Worm (Caenorhabditis elegans): ENCODE results near the gene crn-3.
A peak's percentile ranks its signal among the peaks of the same experiment; 100 is the strongest.

Gene crn-3

DNA sequence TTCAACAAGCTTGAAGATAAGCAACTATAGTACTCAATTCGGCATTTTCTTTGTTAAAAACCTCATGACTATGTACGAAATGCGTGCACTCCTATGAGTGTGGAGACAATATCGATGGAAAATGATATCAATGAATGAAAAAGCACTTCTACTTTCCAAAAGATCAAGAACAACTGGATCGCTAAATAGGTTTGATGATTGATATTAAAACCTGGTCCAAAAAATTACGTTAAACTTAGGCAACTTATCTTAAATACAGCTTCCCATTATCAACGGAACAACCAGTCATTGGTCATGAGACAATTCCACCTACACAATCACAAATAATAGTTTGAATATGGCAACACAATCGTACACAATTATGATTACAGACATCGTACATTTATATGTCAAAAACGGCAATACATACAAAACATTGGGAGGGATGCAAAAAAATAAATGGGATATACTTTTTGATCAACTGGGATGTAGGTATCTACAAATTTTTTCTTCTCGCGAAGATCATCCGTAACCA, 28.1 kb upstream of the crn-3 start (continued):
- TF ChIP-seq zip-11 (GFP tag; IDR thresholded peaks at IDR 0.05) (no peak), dmd-6 (GFP tag; IDR thresholded peaks at IDR 0.05) (no peak), lin-38 (GFP tag; IDR thresholded peaks at IDR 0.05) (peak; percentile 62), nhr-11 (tag; optimal IDR thresholded peaks at IDR 0.05) (no peak), spr-3 (GFP tag; optimal IDR thresholded peaks at IDR 0.05) (no peak), lsy-2 (tag; optimal IDR thresholded peaks at IDR 0.05) (peak in 1 of 2 experiments; percentile 29), lin-15B (tag; optimal IDR thresholded peaks at IDR 0.05) (no peak), dpl-1 (GFP tag; optimal IDR thresholded peaks at IDR 0.05) (no peak), ZK337.2 (GFP tag; IDR thresholded peaks at IDR 0.05) (no peak), nhr-237 (tag; optimal IDR thresholded peaks at IDR 0.05) (no peak), hif-1 (tag; optimal IDR thresholded peaks at IDR 0.05) (no peak), rbr-2 (tag; optimal IDR thresholded peaks at IDR 0.05) (no peak), ceh-44 (GFP tag; IDR thresholded peaks at IDR 0.05) (no peak), nhr-10 (tag; optimal IDR thresholded peaks at IDR 0.05) (no peak), pha-4 (GFP tag; IDR thresholded peaks at IDR 0.05) (peak; percentile 53; the same call in 1 of the 2 replicates), pha-4 (tag; optimal IDR thresholded peaks at IDR 0.05) (no peak), attf-4 (tag; optimal IDR thresholded peaks at IDR 0.05) (no peak), mdl-1 (tag; optimal IDR thresholded peaks at IDR 0.05) (no peak), F44E2.7 (GFP tag; IDR thresholded peaks at IDR 0.05) (no peak), F37D6.2 (tag; optimal IDR thresholded peaks at IDR 0.05) (no peak), gei-8 (GFP tag; optimal IDR thresholded peaks at IDR 0.05) (peak; percentile 25), lin-13 (GFP tag; optimal IDR thresholded peaks at IDR 0.05) (no peak), D1046.2 (GFP tag; IDR thresholded peaks at IDR 0.05) (no peak), pqm-1 (tag; optimal IDR thresholded peaks at IDR 0.05) (peak; percentile 33), nhr-102 (tag; optimal IDR thresholded peaks at IDR 0.05) (peak; percentile 45), madf-9 (GFP tag; conservative IDR thresholded peaks at IDR 0.05) (no peak), mxl-3 (GFP tag; optimal IDR thresholded peaks at IDR 0.05) (no peak), jun-1 (tag; optimal IDR thresholded peaks at IDR 0.05) (no peak), unc-130 (GFP tag; optimal IDR thresholded peaks at IDR 0.05) (no peak), snpc-1.2 (GFP tag; IDR thresholded peaks at IDR 0.05) (no peak), F10B5.3 (tag; optimal IDR thresholded peaks at IDR 0.05) (no peak), nhr-76 (tag; optimal IDR thresholded peaks at IDR 0.05) (no peak), zfp-2 (tag; optimal IDR thresholded peaks at IDR 0.05) (no peak), ama-1 (optimal IDR thresholded peaks at IDR 0.05) (peak; percentile 1), lim-7 (GFP tag; IDR thresholded peaks at IDR 0.05) (no peak), dmd-8 (GFP tag; IDR thresholded peaks at IDR 0.05) (no peak), dmd-9 (GFP tag; IDR thresholded peaks at IDR 0.05) (no peak), dve-1 (tag; optimal IDR thresholded peaks at IDR 0.05; ENCODE audit: insufficient read depth) (peak; percentile 77), ceh-32 (tag; optimal IDR thresholded peaks at IDR 0.05; ENCODE audit: poor library complexity) (no peak), mes-2 (tag; optimal IDR thresholded peaks at IDR 0.05; ENCODE audit: poor library complexity, severe bottlenecking) (no peak), ceh-82 (tag; optimal IDR thresholded peaks at IDR 0.05) (no peak), ztf-7 (tag; optimal IDR thresholded peaks at IDR 0.05) (no peak), duxl-1 (tag; optimal IDR thresholded peaks at IDR 0.05; ENCODE audit: poor library complexity) (peak; percentile 62), spr-1 (tag; optimal IDR thresholded peaks at IDR 0.05) (no peak), tag-97 (GFP tag; IDR thresholded peaks at IDR 0.05) (no peak), ces-1 (GFP tag; optimal IDR thresholded peaks at IDR 0.05) (no peak), zip-2 (tag; optimal IDR thresholded peaks at IDR 0.05) (no peak), saeg-2 (GFP tag; IDR thresholded peaks at IDR 0.05) (no peak), fkh-10 (GFP tag; optimal IDR thresholded peaks at IDR 0.05) (no peak), daf-16 (GFP tag; optimal IDR thresholded peaks at IDR 0.05) (peak in 1 of 2 experiments; percentile 16), daf-16 (tag; optimal IDR thresholded peaks at IDR 0.05) (peak; percentile 75), lir-3 (tag; optimal IDR thresholded peaks at IDR 0.05) (no peak)

Data from whole organism, L4 larva.